Worm (Caenorhabditis elegans): ENCODE measurements around the gene K12H6.4.
A peak's percentile ranks its signal among the peaks of the same experiment; 100 is the strongest.

Gene K12H6.4

DNA sequence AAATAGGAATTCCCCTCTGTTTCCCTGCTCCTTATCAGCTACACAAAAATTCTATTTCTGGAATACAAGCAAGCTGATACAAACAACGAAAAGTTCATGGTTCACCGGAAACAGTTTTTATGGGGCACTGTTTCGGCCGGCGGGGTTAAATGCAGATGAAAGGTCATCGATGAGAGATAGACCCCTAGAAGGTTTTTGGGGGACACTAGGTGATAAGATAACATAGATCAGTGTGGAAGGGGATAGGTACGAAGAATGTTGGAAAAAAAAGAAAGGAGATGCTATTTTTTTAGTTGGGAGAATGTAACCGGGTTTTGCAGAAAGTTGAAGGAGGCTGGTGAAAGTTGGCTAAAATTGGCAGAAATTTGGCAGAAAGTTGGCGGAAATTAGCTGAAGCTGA is 18.5 kb downstream of the K12H6.4 start:
- no peak for TF ChIP-seq ceh-16 (tag; optimal IDR thresholded peaks at IDR 0.05)
- TF ChIP-seq nhr-129 (tag; optimal IDR thresholded peaks at IDR 0.05): no peak
- TF ChIP-seq skn-1 (tag; optimal IDR thresholded peaks at IDR 0.05): no peak
- TF ChIP-seq lin-11 (tag; optimal IDR thresholded peaks at IDR 0.05): no peak
- TF ChIP-seq F13H6.1 (tag; optimal IDR thresholded peaks at IDR 0.05): no peak
- TF ChIP-seq mdl-1 (tag; optimal IDR thresholded peaks at IDR 0.05): no peak
- TF ChIP-seq ztf-1 (GFP tag; conservative IDR thresholded peaks at IDR 0.05): no peak

DNA sequence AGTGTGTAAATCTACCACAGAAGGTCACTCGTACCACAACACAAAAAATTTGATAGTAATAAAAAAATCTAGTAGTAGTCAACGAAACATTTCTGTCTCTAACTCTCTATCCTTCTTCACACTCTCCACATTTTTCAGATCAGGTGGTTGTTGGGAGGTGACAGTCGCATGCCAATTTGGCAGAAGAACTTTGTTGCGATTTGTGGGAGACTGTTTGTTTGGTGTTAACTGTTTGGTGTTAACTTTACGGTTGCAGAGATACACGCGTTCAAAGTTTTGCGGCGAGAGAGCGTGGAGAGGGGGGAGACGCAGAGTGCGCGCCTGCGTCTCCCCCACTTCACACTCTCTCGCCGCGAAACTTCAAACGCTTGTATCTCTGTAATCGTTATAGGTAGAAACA is 19.1 kb downstream of the K12H6.4 start:
- no peak for TF ChIP-seq ztf-1 (GFP tag; conservative IDR thresholded peaks at IDR 0.05)
- TF ChIP-seq nhr-6 (tag; optimal IDR thresholded peaks at IDR 0.05): no peak
- TF ChIP-seq unc-55 (GFP tag; optimal IDR thresholded peaks at IDR 0.05): no peak
- TF ChIP-seq mdl-1 (tag; optimal IDR thresholded peaks at IDR 0.05): no peak
- TF ChIP-seq nhr-129 (tag; optimal IDR thresholded peaks at IDR 0.05): peak; percentile 21
- no peak for TF ChIP-seq fos-1 (tag; optimal IDR thresholded peaks at IDR 0.05)
- peak; percentile 56 for TF ChIP-seq nhr-25 (tag; optimal IDR thresholded peaks at IDR 0.05)
- no peak for TF ChIP-seq ztf-4 (tag; optimal IDR thresholded peaks at IDR 0.05)

DNA sequence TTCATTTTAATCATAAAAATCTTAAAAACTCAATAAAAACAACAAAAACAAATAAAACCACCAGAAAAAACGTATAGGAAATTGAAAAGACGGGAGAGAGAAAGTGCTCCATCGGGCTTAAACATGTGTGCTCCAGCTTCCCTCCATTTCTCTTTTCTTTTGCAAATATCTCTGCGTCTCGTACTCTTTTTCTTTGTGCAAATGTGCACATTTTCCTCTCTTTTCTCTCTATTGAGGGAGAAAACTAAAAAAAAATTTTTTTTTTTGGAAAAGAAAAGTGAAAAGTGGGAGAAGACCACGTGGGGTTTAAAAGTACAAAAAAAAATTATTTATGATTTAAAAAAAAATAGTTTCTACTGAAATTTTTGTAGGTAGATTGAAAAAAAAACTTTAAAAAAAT is 19.8 kb downstream of the K12H6.4 start:
- no peak for TF ChIP-seq ceh-16 (tag; optimal IDR thresholded peaks at IDR 0.05)
- no peak for TF ChIP-seq lin-39 (tag; optimal IDR thresholded peaks at IDR 0.05)
- TF ChIP-seq ztf-4 (tag; optimal IDR thresholded peaks at IDR 0.05): no peak
- TF ChIP-seq dmd-4 (tag; optimal IDR thresholded peaks at IDR 0.05): no peak
- TF ChIP-seq mdl-1 (tag; optimal IDR thresholded peaks at IDR 0.05): peak in 1 of 2 experiments; percentile 72
- no peak for TF ChIP-seq aly-2 (tag; optimal IDR thresholded peaks at IDR 0.05)
- peak; percentile 52 for TF ChIP-seq sma-9 (GFP tag; optimal IDR thresholded peaks at IDR 0.05)
- no peak for TF ChIP-seq sma-9 (tag; optimal IDR thresholded peaks at IDR 0.05)
- no peak for TF ChIP-seq nhr-77 (tag; optimal IDR thresholded peaks at IDR 0.05)
- TF ChIP-seq lin-13 (GFP tag; optimal IDR thresholded peaks at IDR 0.05): peak; percentile 13
- TF ChIP-seq lsy-2 (tag; optimal IDR thresholded peaks at IDR 0.05): peak in 1 of 2 experiments; percentile 65
- no peak for TF ChIP-seq elt-1 (tag; optimal IDR thresholded peaks at IDR 0.05)
- TF ChIP-seq nhr-6 (tag; optimal IDR thresholded peaks at IDR 0.05): no peak
- peak; percentile 78 for TF ChIP-seq unc-55 (GFP tag; optimal IDR thresholded peaks at IDR 0.05)
- no peak for TF ChIP-seq ceh-82 (tag; optimal IDR thresholded peaks at IDR 0.05)
- peak; percentile 2 for TF ChIP-seq nhr-129 (tag; optimal IDR thresholded peaks at IDR 0.05)
- TF ChIP-seq nhr-25 (tag; optimal IDR thresholded peaks at IDR 0.05): no peak
- no peak for TF ChIP-seq mab-5 (tag; optimal IDR thresholded peaks at IDR 0.05)
- TF ChIP-seq blmp-1 (tag; optimal IDR thresholded peaks at IDR 0.05; ENCODE audit: insufficient read depth): peak; percentile 12
- TF ChIP-seq C34F6.9 (tag; optimal IDR thresholded peaks at IDR 0.05): peak; percentile 53
- peak; percentile 38 for TF ChIP-seq F13H6.1 (tag; optimal IDR thresholded peaks at IDR 0.05)
- TF ChIP-seq nhr-237 (tag; optimal IDR thresholded peaks at IDR 0.05): no peak
- no peak for TF ChIP-seq ZK546.5 (tag; optimal IDR thresholded peaks at IDR 0.05)

DNA sequence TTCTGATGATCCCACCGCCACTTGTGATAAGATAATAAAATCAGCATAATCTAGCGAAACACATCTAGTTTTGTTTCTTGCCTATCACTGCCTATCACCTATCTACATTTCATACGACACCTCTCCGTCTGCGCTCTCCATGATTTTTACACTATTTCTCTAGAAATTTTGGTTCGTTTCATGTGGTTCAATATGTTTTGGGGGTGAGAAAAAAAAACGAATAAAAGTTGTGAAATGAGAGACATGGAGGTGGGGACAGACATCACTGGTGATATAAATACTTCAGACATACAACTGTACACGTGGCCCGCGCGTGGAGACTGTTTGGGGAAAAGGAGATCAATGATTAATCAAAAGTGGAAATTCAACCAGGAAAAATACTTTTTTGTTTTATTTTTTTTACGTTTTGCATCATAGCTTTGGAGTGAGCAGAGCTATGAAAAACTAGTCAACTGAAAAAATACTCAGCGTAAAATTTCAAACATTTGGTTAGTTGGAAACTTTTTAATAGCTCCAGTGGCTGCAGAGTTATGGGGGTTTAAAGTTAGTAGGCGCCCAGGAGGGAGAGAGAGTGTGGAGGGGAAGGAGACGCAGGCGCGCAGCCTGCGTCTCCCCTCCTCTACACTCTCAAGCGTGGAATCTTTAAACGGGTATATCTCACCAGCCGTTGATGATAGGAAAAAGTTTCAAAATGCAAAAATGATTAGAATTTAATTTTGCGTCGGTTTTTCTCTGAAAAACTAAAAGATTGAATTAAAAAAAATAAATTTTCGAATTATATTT is 21.1 kb downstream of the K12H6.4 start:
- TF ChIP-seq mbf-1 (tag; optimal IDR thresholded peaks at IDR 0.05) (no peak), Y55F3AM.14 (GFP tag; optimal IDR thresholded peaks at IDR 0.05) (peak; percentile 6), ceh-16 (tag; optimal IDR thresholded peaks at IDR 0.05) (no peak), egl-27 (tag; optimal IDR thresholded peaks at IDR 0.05) (peak; percentile 5), nhr-21 (tag; optimal IDR thresholded peaks at IDR 0.05) (peak; percentile 2), R02D3.7 (tag; optimal IDR thresholded peaks at IDR 0.05) (no peak), ztf-11 (tag; optimal IDR thresholded peaks at IDR 0.05) (no peak), lin-13 (GFP tag; optimal IDR thresholded peaks at IDR 0.05) (peak; percentile 2), crh-2 (tag; optimal IDR thresholded peaks at IDR 0.05) (peak; percentile 32), elt-1 (tag; optimal IDR thresholded peaks at IDR 0.05) (no peak), alr-1 (tag; optimal IDR thresholded peaks at IDR 0.05) (no peak), sma-9 (GFP tag; optimal IDR thresholded peaks at IDR 0.05) (peak; percentile 70), sma-9 (tag; optimal IDR thresholded peaks at IDR 0.05) (no peak), nhr-77 (tag; optimal IDR thresholded peaks at IDR 0.05) (no peak), fos-1 (tag; optimal IDR thresholded peaks at IDR 0.05) (peak; percentile 60), snpc-4 (tag; optimal IDR thresholded peaks at IDR 0.05) (no peak)
